Fruit fly (Drosophila melanogaster): ENCODE data around the gene Rnb.
A peak's percentile ranks its signal among the peaks of the same experiment; 100 is the strongest.

Rnb gene

DNA sequence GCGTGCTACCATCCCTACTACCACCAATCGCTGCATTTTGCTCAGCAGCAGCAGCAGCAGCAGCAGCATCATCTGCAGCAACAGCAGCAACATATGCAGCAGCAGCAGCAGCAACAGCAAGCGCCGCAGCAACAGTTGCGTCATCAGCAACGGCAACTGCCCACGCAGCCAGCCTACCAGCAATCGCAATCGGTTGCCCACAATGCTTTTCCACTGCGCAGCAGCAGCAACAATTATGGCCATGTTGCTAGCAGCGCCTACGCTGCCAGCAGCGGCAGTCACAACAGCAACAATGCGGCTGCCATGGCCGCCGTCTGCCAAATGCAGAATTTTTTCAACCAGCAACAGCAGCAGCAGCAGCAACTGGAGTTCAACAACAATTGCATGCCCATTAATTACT, 9.0 kb downstream of the Rnb start:
- no peak for TF ChIP-seq Ets96B (tag; optimal IDR thresholded peaks at IDR 0.05)
- TF ChIP-seq CG7368 (GFP tag; optimal IDR thresholded peaks at IDR 0.05), result no peak
- no peak for TF ChIP-seq Blimp-1 (GFP tag; optimal IDR thresholded peaks at IDR 0.05)
- no peak for TF ChIP-seq CG9139 (GFP tag; optimal IDR thresholded peaks at IDR 0.05)
- no peak for TF ChIP-seq Eip78C (GFP tag)
- TF ChIP-seq vri (GFP tag; optimal IDR thresholded peaks at IDR 0.05), result no peak
- no peak for TF ChIP-seq CG10631 (GFP tag; optimal IDR thresholded peaks at IDR 0.05)
- TF ChIP-seq Eip75B (GFP tag; optimal IDR thresholded peaks at IDR 0.05), result no peak
- no peak for TF ChIP-seq CG8119 (GFP tag; IDR thresholded peaks at IDR 0.05)
- TF ChIP-seq achi (GFP tag; optimal IDR thresholded peaks at IDR 0.05), result no peak
- TF ChIP-seq fd59A (GFP tag; optimal IDR thresholded peaks at IDR 0.05), result no peak
- TF ChIP-seq CG4318 (GFP tag; optimal IDR thresholded peaks at IDR 0.05), result no peak
- no peak for TF ChIP-seq CG1621 (tag; optimal IDR thresholded peaks at IDR 0.05)
- TF ChIP-seq salr (GFP tag; optimal IDR thresholded peaks at IDR 0.05), result no peak
- no peak for TF ChIP-seq cyc (GFP tag; optimal IDR thresholded peaks at IDR 0.05)

DNA sequence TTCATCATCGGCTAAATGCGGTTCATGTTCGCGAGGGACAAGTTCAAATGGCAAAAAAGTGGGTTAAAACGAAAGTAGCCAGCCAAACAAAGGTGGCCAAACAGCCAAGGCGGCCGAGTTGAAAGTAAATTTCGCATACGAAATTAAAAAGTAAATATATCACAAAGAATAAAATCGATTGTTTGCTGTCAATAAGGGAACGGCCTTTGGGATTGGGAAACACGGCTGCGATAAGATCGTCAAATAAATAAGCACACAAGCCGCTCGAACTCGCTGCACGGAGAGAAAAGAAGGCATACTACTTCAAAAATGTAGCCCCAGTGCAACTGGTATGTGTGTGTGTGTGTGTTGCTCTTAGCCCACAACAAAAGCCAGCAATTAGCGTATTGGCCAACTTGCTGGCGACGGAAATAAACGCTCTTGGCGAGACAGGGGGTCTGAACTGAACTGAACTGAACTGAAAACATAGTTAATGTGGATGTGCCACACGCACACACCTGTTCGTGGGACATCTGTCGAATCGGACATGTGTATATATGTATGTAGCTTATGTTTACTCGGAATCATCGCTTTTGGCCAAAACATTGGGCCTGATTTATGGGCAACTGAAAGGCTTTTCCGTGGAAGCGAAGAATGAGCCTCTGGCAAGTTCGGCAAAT, 11.1 kb downstream of the Rnb start:
- TF ChIP-seq Eip78C (GFP tag) (no peak), esn (GFP tag; optimal IDR thresholded peaks at IDR 0.05) (peak; percentile 43), eg (GFP tag; IDR thresholded peaks at IDR 0.05) (no peak), Eip75B (GFP tag; optimal IDR thresholded peaks at IDR 0.05) (no peak), Eip93F (GFP tag; optimal IDR thresholded peaks at IDR 0.05) (peak; percentile 5), CG6854 (GFP tag; optimal IDR thresholded peaks at IDR 0.05) (peak; percentile 56), CG1621 (tag; optimal IDR thresholded peaks at IDR 0.05) (no peak), CG3919 (GFP tag; optimal IDR thresholded peaks at IDR 0.05) (no peak), topi (GFP tag; optimal IDR thresholded peaks at IDR 0.05) (peak; percentile 38), CG10631 (GFP tag; optimal IDR thresholded peaks at IDR 0.05) (no peak), fd85E (GFP tag; optimal IDR thresholded peaks at IDR 0.05) (no peak), Hr4 (GFP tag; optimal IDR thresholded peaks at IDR 0.05) (no peak), Met (GFP tag; optimal IDR thresholded peaks at IDR 0.05) (peak; percentile 15), Blimp-1 (GFP tag; optimal IDR thresholded peaks at IDR 0.05) (peak; percentile 65), cyc (GFP tag; optimal IDR thresholded peaks at IDR 0.05) (no peak), Sox14 (GFP tag; optimal IDR thresholded peaks at IDR 0.05) (peak; percentile 18), Sox102F (GFP tag; optimal IDR thresholded peaks at IDR 0.05) (peak; percentile 33), CG6792 (GFP tag; optimal IDR thresholded peaks at IDR 0.05) (no peak), svp (GFP tag) (peak; percentile 77), CG16779 (tag; optimal IDR thresholded peaks at IDR 0.05) (no peak), acj6 (GFP tag; optimal IDR thresholded peaks at IDR 0.05) (no peak), vri (GFP tag; optimal IDR thresholded peaks at IDR 0.05) (peak; percentile 18), CG8319 (GFP tag; optimal IDR thresholded peaks at IDR 0.05) (no peak)

DNA sequence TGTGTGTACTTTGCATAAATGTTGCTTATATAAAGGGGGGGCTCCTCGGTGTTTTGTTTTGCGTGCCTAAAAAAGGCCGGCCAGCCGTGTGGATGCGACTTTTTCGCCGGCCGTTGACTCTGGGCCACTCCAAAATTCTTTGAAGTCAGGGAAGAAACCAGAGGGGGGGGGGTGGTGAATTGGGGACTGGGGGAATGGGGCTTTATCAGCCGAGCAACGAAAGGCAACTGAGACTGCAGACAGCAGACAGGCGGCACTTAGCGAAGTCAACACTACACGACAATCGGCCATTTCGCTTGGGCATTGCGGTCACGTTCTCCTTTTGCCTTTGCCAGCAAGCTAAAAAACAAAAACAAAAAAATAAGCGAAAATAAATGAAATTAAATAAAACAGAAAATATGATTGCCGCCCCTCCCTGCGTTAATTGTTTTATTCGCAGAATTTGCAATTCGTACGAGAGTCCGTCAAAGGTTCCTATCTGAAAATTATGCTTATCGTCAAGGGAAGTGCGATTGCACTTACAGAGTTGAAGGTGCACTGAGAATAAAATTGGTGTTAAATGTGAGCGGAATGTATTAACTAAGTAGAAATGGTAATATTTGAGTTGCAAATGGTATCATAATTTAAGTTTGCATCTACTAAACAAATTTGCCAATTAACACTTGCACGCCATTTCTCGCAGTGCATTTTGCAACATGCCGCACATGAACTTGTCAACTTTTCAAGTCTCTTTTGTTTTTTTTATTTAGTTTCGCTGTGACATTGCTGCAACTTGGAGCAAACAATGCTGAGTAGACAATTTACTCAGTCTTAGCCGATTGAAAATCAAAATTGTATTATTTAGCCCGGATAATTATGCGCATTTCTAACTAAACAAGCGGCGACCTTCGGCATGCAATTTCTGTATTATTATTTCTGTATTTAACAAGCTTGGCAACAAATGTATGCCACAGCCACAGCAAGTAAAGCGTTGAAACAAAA, 12.8 kb downstream of the Rnb start:
- TF ChIP-seq Gug (GFP tag; IDR thresholded peaks at IDR 0.05) (peak; percentile 61), Hr39 (GFP tag; optimal IDR thresholded peaks at IDR 0.05) (peak; percentile 79), OdsH (GFP tag; optimal IDR thresholded peaks at IDR 0.05) (peak; percentile 46), CG6808 (GFP tag; optimal IDR thresholded peaks at IDR 0.05) (peak; percentile 32), vri (GFP tag; optimal IDR thresholded peaks at IDR 0.05) (peak; percentile 65), Blimp-1 (GFP tag; optimal IDR thresholded peaks at IDR 0.05) (peak; percentile 64), CG8632 (GFP tag; optimal IDR thresholded peaks at IDR 0.05) (no peak), fd85E (GFP tag; optimal IDR thresholded peaks at IDR 0.05) (peak; percentile 59), CG6854 (GFP tag; optimal IDR thresholded peaks at IDR 0.05) (peak; percentile 46), svp (GFP tag) (peak; percentile 98), CG11294 (GFP tag; IDR thresholded peaks at IDR 0.05) (peak; percentile 62), acj6 (GFP tag; optimal IDR thresholded peaks at IDR 0.05) (peak; percentile 55), CG9139 (GFP tag; optimal IDR thresholded peaks at IDR 0.05) (no peak), CG34406 (GFP tag; optimal IDR thresholded peaks at IDR 0.05) (peak; percentile 49), fd59A (GFP tag; optimal IDR thresholded peaks at IDR 0.05) (no peak), fkh (GFP tag; optimal IDR thresholded peaks at IDR 0.05) (no peak), CG3032 (tag; optimal IDR thresholded peaks at IDR 0.05) (peak; percentile 28), Ets96B (tag; optimal IDR thresholded peaks at IDR 0.05) (peak; percentile 70), lz (GFP tag; optimal IDR thresholded peaks at IDR 0.05) (peak; percentile 77), CG16779 (tag; optimal IDR thresholded peaks at IDR 0.05) (peak; percentile 24), Met (GFP tag; optimal IDR thresholded peaks at IDR 0.05) (peak; percentile 95), Sox102F (GFP tag; optimal IDR thresholded peaks at IDR 0.05) (peak; percentile 76), Hr4 (GFP tag; optimal IDR thresholded peaks at IDR 0.05) (no peak), Eip78C (GFP tag) (peak; percentile 97), Lpt (GFP tag; optimal IDR thresholded peaks at IDR 0.05) (peak; percentile 63), CG11902 (GFP tag; optimal IDR thresholded peaks at IDR 0.05) (peak; percentile 85), CG6792 (GFP tag; optimal IDR thresholded peaks at IDR 0.05) (peak; percentile 58)

Data from whole organism, prepupa.